Worm (Caenorhabditis elegans): ENCODE results near the gene scl-9.

The scl-9 gene

DNA sequence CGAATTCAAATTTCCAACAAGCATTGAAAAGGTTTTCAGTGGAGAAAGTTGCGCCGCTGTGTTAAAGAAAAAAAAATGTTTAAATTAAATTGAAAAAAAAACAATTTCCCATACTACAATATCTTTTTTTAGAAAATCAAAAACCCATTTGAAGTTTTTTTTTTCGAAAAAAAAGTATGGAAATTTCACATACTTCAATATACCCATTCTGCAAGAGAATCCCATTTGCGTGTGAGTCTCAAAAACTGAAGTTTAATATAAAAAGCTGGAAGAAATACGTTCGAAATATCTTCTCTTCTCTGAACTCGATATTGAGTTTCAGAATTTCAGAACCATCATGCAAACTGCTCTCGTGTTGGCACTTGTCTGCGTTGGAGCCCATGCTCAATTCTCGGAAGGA, 23.2 kb downstream of the scl-9 start, which contains the start of gene scl-7:
Gene scl-7 (plus strand): TSS at position 301 of the 400 bp plus-strand sequence.
- TF ChIP-seq egrh-3 (GFP tag; IDR thresholded peaks at IDR 0.05) (no peak), ztf-3 (GFP tag; optimal IDR thresholded peaks at IDR 0.05) (no peak), hlh-12 (tag; optimal IDR thresholded peaks at IDR 0.05) (no peak)

DNA sequence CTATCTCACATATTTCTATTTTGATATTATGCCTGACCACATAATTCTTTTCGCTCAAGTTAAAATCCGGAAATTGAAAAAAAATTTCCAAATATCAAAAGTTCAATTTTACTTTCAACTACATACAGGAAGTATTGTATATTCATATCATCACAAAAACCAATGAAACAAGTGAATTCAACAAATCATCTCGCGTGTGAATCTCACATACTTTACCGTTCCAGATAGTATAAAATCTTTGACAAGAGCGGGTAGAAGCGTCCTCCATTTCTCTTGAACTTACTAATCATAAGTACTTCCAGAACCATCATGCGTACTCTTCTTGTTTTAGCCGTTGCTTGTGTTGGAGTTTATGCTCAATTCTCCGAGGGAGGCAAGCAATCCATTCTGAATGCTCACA, 24.5 kb downstream of the scl-9 start, which contains the start of gene scl-8:
Gene scl-8 (plus strand): TSS at position 301 of the 400 bp plus-strand sequence.
- TF ChIP-seq ceh-79 (tag; optimal IDR thresholded peaks at IDR 0.05) (no peak), ceh-100 (GFP tag; IDR thresholded peaks at IDR 0.05) (no peak), D2030.7 (GFP tag; IDR thresholded peaks at IDR 0.05) (no peak), mel-28 (tag; optimal IDR thresholded peaks at IDR 0.05; ENCODE audit: borderline replicate concordance) (no peak)

DNA sequence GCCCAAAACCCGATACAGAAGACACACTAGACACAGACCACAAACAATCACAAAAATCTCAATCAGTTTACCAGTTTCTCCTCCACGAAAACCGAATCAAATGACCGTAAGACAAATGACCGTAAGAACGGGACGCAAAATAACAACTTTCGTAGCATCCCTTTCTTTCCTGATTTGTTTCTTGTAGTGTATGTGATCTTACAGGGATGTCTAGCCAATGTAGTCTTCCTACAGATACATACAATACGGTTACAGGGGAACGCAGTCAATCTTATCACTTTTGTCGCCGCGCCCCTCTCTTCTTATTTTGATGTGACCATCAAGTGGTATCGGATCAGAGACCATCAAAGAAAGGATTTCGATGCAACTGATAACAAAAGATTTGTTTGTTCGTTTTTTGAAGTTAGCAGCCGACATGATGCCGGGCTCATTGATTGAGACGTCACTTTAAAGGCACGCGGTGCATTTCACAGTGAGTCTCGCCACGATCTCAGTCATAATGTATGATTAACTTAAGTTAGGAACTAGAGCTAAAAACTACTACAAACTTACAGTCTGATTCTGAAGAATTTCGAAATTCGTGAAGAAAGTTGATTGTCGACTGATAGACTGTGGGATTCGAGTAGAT, 28.8 kb downstream of the scl-9 start:
- TF ChIP-seq madf-6 (GFP tag; IDR thresholded peaks at IDR 0.05), result no peak
- TF ChIP-seq ztf-25 (GFP tag; IDR thresholded peaks at IDR 0.05), result no peak
- TF ChIP-seq somi-1 (GFP tag; optimal IDR thresholded peaks at IDR 0.05), result peak; percentile 17
- TF ChIP-seq snpc-4 (GFP tag; optimal IDR thresholded peaks at IDR 0.05), result no peak
- peak in 3 of 4 experiments; percentile 14 to 79 (median 62) for TF ChIP-seq snpc-4 (tag; optimal IDR thresholded peaks at IDR 0.05)
- no peak for TF ChIP-seq unc-62 (GFP tag; optimal IDR thresholded peaks at IDR 0.05)
- TF ChIP-seq lin-26 (GFP tag; IDR thresholded peaks at IDR 0.05), result peak; percentile 47; the same call in 1 of the 2 replicates

DNA sequence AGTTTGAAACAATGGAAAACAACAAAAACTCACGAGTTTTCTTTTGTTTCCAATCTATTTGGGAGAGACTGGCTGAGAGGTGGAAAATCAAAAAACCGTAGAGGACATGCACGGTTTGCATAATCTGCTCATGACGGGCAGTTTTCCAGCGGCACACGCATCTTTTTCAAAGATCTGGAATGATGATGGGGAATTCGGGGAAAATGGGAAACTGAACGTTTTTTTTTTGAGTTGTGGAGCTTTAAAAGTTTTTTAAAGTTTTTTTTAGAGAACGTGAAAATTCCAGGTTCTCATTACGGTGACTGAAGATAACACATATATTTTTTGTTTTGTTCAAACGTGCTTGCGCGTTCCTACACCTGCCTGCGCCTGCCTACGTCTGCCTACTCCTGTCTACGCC, 29.7 kb downstream of the scl-9 start, which contains the start of gene C39E9.7:
Gene C39E9.7 (minus strand): TSS at position 101 of the 400 bp plus-strand sequence.
- TF ChIP-seq attf-5 (GFP tag; optimal IDR thresholded peaks at IDR 0.05) (no peak), ztf-22 (GFP tag; optimal IDR thresholded peaks at IDR 0.05) (no peak), tbp1 (GFP tag; optimal IDR thresholded peaks at IDR 0.05) (no peak), snpc-1.1 (tag; optimal IDR thresholded peaks at IDR 0.05; ENCODE audit: insufficient read depth) (no peak), mcd-1 (GFP tag; IDR thresholded peaks at IDR 0.05) (no peak), him-1 (tag; optimal IDR thresholded peaks at IDR 0.05) (no peak), zim-3 (tag; optimal IDR thresholded peaks at IDR 0.05) (no peak), hlh-26 (GFP tag; conservative IDR thresholded peaks at IDR 0.05) (no peak), egl-18 (GFP tag; IDR thresholded peaks at IDR 0.05) (no peak), egrh-3 (GFP tag; IDR thresholded peaks at IDR 0.05) (no peak), D2030.7 (GFP tag; IDR thresholded peaks at IDR 0.05) (no peak), ZK185.1 (tag; optimal IDR thresholded peaks at IDR 0.05; ENCODE audit: poor library complexity, severe bottlenecking) (no peak), lsl-1 (GFP tag; optimal IDR thresholded peaks at IDR 0.05) (no peak), ama-1 (optimal IDR thresholded peaks at IDR 0.05) (no peak), ama-1 (GFP tag; optimal IDR thresholded peaks at IDR 0.05) (no peak), snpc-1.3 (tag; optimal IDR thresholded peaks at IDR 0.05; ENCODE audit: insufficient read depth) (no peak), rcor-1 (GFP tag; IDR thresholded peaks at IDR 0.05) (no peak), lin-35 (GFP tag; optimal IDR thresholded peaks at IDR 0.05) (no peak), mxl-1 (tag; optimal IDR thresholded peaks at IDR 0.05) (no peak)

DNA sequence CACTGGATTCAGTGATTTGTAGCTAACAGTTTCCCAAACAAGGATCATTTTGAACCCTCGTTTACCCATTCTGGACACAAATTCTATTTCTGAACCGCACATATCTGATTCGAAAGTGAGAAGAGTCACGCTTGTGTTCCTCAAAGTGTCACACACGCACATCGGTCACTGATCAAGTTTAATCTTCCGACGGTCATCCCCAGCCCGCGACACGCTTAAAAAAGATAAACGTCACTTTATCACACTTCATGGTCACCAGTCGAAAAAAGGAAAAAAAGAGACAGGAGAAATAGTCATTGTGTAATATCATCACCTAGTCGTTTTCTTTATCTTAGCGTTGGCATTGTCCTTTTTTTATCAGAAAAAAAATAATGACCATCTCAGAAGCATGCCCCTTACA, 30.7 kb downstream of the scl-9 start:
- TF ChIP-seq lin-40 (tag; optimal IDR thresholded peaks at IDR 0.05) (peak; percentile 17), ztf-26 (tag; optimal IDR thresholded peaks at IDR 0.05) (peak; percentile 78), chd-7 (tag; optimal IDR thresholded peaks at IDR 0.05) (peak; percentile 33), somi-1 (GFP tag; optimal IDR thresholded peaks at IDR 0.05) (peak; percentile 17), cebp-2 (GFP tag; IDR thresholded peaks at IDR 0.05) (no peak), lag-1 (GFP tag; IDR thresholded peaks at IDR 0.05) (no peak), K11D2.4 (GFP tag; IDR thresholded peaks at IDR 0.05) (0 out of 2 replicates have a peak, but pooled peaks have one; percentile 30), die-1 (tag; optimal IDR thresholded peaks at IDR 0.05) (peak; percentile 63)

Data from whole organism, young adult.